Fruit fly (Drosophila melanogaster) S2 (cell line): ENCODE measurements around the gene CG42238.

Source experiments
- CG8478 ChIP-seq: fragments of >200 bp; optimal IDR thresholded peaks from 2 replicates; lab custom pipeline; 2018
- CTCF ChIP-seq, 2 experiments: fragments of >200 bp; optimal IDR thresholded peaks; 2 replicates each; lab custom pipeline; 2018

CG42238 gene

dm6 chr2L:20965001-20965400 lies 87.0 kb downstream of the CG42238 start:
- TF ChIP-seq CG8478 (lab: Kevin White, UChicago) (no peak), CTCF (optimal IDR thresholded peaks at IDR 0.05; lab: Kevin White, UChicago) (no peak)

- TF ChIP-seq CTCF (optimal IDR thresholded peaks at IDR 0.05; lab: Kevin White, UChicago), result no peak
- TF ChIP-seq CG8478 (lab: Kevin White, UChicago), result no peak
These were observed 91.9 kb downstream of the CG42238 start for dm6 chr2L:20960019-20960525.

dm6 chr2L:20957968-20958367 lies 94.0 kb downstream of the CG42238 start:
- TF ChIP-seq CG8478 (lab: Kevin White, UChicago) (no peak), CTCF (optimal IDR thresholded peaks at IDR 0.05; lab: Kevin White, UChicago) (no peak)

dm6 chr2L:20957266-20957665 lies 94.7 kb downstream of the CG42238 start:
- TF ChIP-seq CTCF (optimal IDR thresholded peaks at IDR 0.05; lab: Kevin White, UChicago) (no peak), CG8478 (lab: Kevin White, UChicago) (no peak)

dm6 chr2L:20956836-20957235 lies 95.1 kb downstream of the CG42238 start:
- no peak for TF ChIP-seq CTCF (optimal IDR thresholded peaks at IDR 0.05; lab: Kevin White, UChicago)
- TF ChIP-seq CG8478 (lab: Kevin White, UChicago), result no peak

dm6 chr2L:20951320-20951719 lies 100.6 kb downstream of the CG42238 start:
- no peak for TF ChIP-seq CG8478 (lab: Kevin White, UChicago)
- TF ChIP-seq CTCF (optimal IDR thresholded peaks at IDR 0.05; lab: Kevin White, UChicago), result no peak

DNA sequence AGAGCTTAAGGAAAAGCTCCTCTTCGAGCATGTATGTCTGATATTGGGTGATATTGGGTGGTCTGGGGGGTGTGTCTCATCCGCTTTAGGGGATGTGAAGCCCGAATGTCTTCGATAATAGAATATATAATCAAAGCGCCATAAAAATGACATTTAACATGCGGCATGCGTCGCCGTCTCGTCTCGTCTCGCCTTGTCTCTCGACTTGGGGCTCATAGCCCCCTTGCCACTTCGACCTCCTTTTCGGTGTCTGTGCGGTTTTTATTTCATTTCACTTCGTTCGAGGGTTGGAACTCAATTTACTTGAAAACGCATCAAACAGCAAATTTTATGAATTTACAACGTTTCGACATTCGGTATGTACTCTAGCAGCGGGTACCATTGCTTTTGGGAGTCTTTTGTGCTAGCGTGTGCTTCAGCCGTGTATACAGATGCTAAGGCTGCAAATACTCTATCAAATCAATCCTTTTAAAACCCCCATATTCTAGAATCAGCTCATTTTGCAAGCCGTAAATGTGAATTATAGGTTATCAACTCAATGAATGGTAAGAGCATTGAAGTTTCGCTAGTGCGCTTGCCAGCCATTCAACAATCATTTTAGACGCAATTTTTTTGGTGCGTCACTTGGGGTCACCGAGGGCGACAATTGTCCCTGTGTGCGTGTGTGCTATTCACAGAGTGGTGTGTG lies 101.4 kb downstream of the CG42238 start:
- TF ChIP-seq CTCF (optimal IDR thresholded peaks at IDR 0.05; lab: Kevin White, UChicago) (no peak), CG8478 (lab: Kevin White, UChicago) (no peak)

dm6 chr2L:20948625-20949024 lies 103.3 kb downstream of the CG42238 start:
- TF ChIP-seq CTCF (optimal IDR thresholded peaks at IDR 0.05; lab: Kevin White, UChicago), result no peak
- no peak for TF ChIP-seq CG8478 (lab: Kevin White, UChicago)

dm6 chr2L:20944886-20945558 lies 106.9 kb downstream of the CG42238 start:
- TF ChIP-seq CG8478 (lab: Kevin White, UChicago) (no peak), CTCF (optimal IDR thresholded peaks at IDR 0.05; lab: Kevin White, UChicago) (no peak)

dm6 chr2L:20944342-20944741 lies 107.6 kb downstream of the CG42238 start:
- TF ChIP-seq CTCF (optimal IDR thresholded peaks at IDR 0.05; lab: Kevin White, UChicago), result no peak
- TF ChIP-seq CG8478 (lab: Kevin White, UChicago), result no peak

dm6 chr2L:20943148-20943547 lies 108.8 kb downstream of the CG42238 start:
- no peak for TF ChIP-seq CG8478 (lab: Kevin White, UChicago)
- no peak for TF ChIP-seq CTCF (optimal IDR thresholded peaks at IDR 0.05; lab: Kevin White, UChicago)

DNA sequence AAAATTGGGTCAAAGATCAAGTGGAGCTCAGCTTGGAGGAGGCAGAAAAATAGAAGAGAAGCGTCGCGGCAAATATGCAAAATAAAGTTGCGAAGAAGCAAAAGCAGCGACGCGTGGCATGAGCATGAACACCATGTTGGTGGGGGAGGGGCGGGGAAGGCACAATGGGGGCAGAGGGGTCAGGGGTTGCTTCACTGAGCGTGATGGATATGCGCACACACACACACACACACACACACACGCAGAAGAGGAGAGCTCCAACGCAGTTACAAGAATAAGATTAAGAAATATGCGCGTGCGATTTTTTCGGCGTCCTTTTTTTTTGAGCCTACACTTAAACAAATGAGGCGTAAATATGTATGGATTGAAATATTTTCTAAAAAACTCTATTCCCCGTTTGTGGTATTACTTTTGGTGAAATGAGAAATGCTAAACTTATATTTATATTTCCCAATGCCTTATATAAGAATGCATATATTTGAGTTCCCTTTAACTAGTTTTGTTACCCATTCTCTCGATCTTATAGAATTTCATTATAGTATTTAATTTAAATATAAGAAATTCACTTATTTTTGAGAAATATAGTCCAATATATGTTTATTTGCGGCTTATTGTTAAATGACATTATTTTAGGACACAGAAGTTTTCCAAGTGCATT lies 109.6 kb downstream of the CG42238 start:
- TF ChIP-seq CTCF (optimal IDR thresholded peaks at IDR 0.05; lab: Kevin White, UChicago), result no peak
- TF ChIP-seq CG8478 (lab: Kevin White, UChicago), result no peak

- TF ChIP-seq CG8478 (lab: Kevin White, UChicago) (no peak), CTCF (optimal IDR thresholded peaks at IDR 0.05; lab: Kevin White, UChicago) (no peak)
These were observed 111.2 kb downstream of the CG42238 start for dm6 chr2L:20940738-20941137.

- no peak for TF ChIP-seq CTCF (optimal IDR thresholded peaks at IDR 0.05; lab: Kevin White, UChicago)
- no peak for TF ChIP-seq CG8478 (lab: Kevin White, UChicago)
These were observed 112.3 kb downstream of the CG42238 start for dm6 chr2L:20939632-20940031.

DNA sequence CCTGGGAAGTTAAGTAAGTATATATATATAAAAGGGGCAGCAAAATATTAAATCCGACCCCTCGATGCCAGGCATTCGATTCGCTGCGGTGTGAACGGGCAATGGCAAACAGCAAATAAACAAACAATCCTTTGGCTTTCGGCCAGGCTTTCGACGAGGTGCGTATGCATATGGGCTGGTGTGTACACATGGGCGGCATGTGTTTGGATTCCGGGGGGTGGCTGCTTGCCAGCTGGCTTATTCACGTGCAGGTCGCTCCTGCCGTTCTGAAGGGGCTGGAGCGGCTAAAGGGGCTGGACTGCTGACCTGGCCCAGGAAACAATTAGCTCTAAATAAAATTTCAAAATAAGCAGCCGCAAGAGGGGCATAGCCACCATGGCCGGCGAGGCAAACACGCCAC lies 114.6 kb downstream of the CG42238 start:
- TF ChIP-seq CG8478 (lab: Kevin White, UChicago) (no peak), CTCF (optimal IDR thresholded peaks at IDR 0.05; lab: Kevin White, UChicago) (no peak)
